Worm (Caenorhabditis elegans): Measurements from ENCODE around the gene Y6G8.15.

ce11 chrV:17595691-17596090 is 14.7 kb downstream of the Y6G8.15 start:
- no peak for TF ChIP-seq hmg-4 (GFP tag; optimal IDR thresholded peaks at IDR 0.05)
- no peak for TF ChIP-seq ceh-13 (GFP tag; optimal IDR thresholded peaks at IDR 0.05)
- TF ChIP-seq ama-1 (optimal IDR thresholded peaks at IDR 0.05): no peak
